Worm (Caenorhabditis elegans) whole organism, L3 larva: Measurements from ENCODE around the gene nhr-27.

Source experiments
- R02D3.7 ChIP-seq: fragments of 150-350 bp; optimal IDR thresholded peaks from 2 replicates; lab custom pipeline; 2014; ENCODE audit warnings: missing biosample characterization, missing genetic modification characterization
- daf-12 ChIP-seq: fragments of 150-350 bp; optimal IDR thresholded peaks from 2 replicates; lab custom pipeline; 2014; ENCODE audit warnings: missing biosample characterization, missing genetic modification reagents, missing genetic modification characterization
- elt-1 ChIP-seq: fragments of 150-350 bp; optimal IDR thresholded peaks from 2 replicates; lab custom pipeline; 2014; ENCODE audit warnings: missing biosample characterization, missing genetic modification characterization
- lin-15B ChIP-seq: fragments of 150-350 bp; optimal IDR thresholded peaks from 2 replicates; lab custom pipeline; 2014; ENCODE audit warnings: missing biosample characterization, missing genetic modification characterization
- nhr-28 ChIP-seq: fragments of 150-350 bp; optimal IDR thresholded peaks from 2 replicates; lab custom pipeline; 2014; ENCODE audit warnings: missing biosample characterization, missing genetic modification characterization
- nhr-77 ChIP-seq: fragments of 150-350 bp; optimal IDR thresholded peaks from 2 replicates; lab custom pipeline; 2014; ENCODE audit warnings: missing biosample characterization, missing genetic modification characterization
- zag-1 ChIP-seq: fragments of 150-350 bp; optimal IDR thresholded peaks from 2 replicates; lab custom pipeline; 2014; ENCODE audit warnings: missing biosample characterization, missing genetic modification characterization
- ztf-11 ChIP-seq: fragments of 150-350 bp; optimal IDR thresholded peaks from 2 replicates; lab custom pipeline; 2014; ENCODE audit warnings: missing biosample characterization, missing genetic modification characterization

DNA sequence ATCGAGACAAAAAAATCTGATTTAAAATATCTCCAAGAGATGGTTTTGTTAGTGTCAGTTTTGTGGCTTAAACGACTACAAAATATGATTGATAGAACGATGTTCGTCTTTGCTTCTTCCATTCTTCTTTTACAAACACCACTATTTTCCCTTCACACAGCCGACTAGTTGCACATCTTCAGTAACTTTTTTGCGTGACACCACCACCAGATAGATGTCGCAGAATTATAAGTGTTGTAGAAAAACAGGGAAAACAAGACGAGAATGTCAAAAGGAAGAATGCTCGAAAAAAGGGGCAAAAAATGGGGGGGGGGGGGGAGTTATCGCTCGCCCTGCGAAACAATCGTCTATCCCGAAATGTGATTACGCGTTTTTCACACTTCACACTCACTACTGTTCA lies 18.7 kb upstream of the nhr-27 start:
- TF ChIP-seq ztf-11 (tag; lab: Kevin White, UChicago) (no peak), daf-12 (no peak), zag-1 (tag; lab: Kevin White, UChicago) (no peak), lin-15B (tag; lab: Kevin White, UChicago) (no peak), nhr-28 (tag; lab: Kevin White, UChicago) (no peak), nhr-77 (tag; lab: Kevin White, UChicago) (no peak), R02D3.7 (no peak), elt-1 (tag; lab: Kevin White, UChicago) (no peak)
